Worm (Caenorhabditis elegans): ENCODE data around the gene sri-20.

ce11 chrV:10404701-10405100 lies 36.3 kb downstream of the sri-20 start:
- TF ChIP-seq sea-1 (GFP tag; conservative IDR thresholded peaks at IDR 0.05) (no peak), ama-1 (optimal IDR thresholded peaks at IDR 0.05) (no peak)
